Fruit fly (Drosophila melanogaster): ENCODE results near the gene CG7168.

The CG7168 gene

DNA sequence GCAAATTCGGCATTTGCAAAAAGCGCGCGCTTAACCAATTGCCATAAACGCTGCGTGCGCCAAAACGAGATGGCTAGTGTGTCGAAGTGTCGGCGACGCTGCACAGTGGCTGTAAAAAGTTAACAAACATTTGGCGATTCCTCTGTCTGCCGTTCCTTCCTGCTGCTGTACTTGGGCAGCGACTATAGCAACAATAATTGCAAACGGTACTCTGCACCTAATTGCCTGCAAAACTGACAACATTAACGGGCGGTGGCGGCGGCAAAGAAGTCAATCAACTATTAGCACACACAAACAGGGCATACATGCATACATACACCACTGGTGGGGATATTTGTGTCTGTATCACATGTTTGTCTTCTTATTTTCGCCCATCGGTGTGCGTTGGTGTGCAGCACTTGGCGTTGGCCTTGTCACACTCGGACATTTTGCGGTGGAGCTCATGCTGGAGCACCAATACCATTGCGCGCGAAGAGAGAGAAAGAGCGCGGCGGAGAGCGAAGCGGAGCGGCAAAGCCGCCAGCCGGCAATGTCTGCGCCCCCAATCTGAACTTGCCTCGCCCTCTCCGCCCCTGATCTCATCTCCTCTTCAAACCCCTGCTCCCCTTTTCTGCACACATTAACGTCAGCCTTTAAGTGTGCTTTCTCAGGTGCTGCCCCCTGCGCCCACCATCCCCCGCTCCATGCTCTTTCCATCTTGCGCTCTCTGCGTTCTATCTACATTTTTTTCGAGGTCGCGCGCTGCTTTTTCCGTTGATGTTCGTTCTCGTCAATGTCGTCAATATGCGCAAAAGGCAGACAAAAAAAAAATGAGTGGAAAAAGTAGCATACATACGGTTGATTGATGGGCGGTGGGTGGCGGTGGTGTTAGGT is 18.5 kb upstream of the CG7168 start (continued):
- TF ChIP-seq sv (GFP tag; optimal IDR thresholded peaks at IDR 0.05) = no peak
- no peak for TF ChIP-seq Mio (GFP tag; optimal IDR thresholded peaks at IDR 0.05)
- TF ChIP-seq dl (GFP tag; optimal IDR thresholded peaks at IDR 0.05; ENCODE audit: insufficient read depth in 1 of 2, partially characterized antibody in 2 of 2) = peak; percentile 94 to 97
- TF ChIP-seq tai (GFP tag; optimal IDR thresholded peaks at IDR 0.05) = no peak
- peak; percentile 91 for TF ChIP-seq psq (GFP tag; optimal IDR thresholded peaks at IDR 0.05)
- TF ChIP-seq fru (GFP tag; optimal IDR thresholded peaks at IDR 0.05) = peak; percentile 40
- TF ChIP-seq Sp1 (GFP tag; optimal IDR thresholded peaks at IDR 0.05) = no peak

DNA sequence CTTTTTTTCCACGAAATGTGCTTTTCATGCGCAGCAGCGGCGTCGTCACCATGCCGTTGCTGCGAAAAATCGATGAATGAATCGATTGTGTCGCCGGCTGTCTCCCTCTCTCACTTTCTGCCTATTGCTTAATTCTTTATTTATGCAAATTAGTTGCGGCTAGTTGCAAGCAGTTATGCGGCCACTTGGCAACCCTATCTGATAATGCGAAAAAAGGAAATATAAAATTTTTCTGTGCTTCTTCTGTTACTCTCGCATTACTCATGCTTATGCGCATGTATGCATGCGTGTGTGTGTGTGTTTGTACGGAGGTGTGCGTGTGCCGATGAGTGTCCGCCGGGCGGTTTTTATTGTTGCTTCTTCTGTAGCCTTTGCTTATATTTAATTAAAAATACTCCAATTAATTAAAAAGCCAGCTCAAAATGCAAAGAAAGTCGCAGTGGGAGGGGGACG is 17.9 kb upstream of the CG7168 start:
- TF ChIP-seq sage (GFP tag; optimal IDR thresholded peaks at IDR 0.05) = no peak
- TF ChIP-seq Abd-B (GFP tag; optimal IDR thresholded peaks at IDR 0.05) = no peak
- TF ChIP-seq lola (GFP tag; optimal IDR thresholded peaks at IDR 0.05) = no peak
- no peak for TF ChIP-seq Dfd (GFP tag; optimal IDR thresholded peaks at IDR 0.05)
- TF ChIP-seq ey (GFP tag; optimal IDR thresholded peaks at IDR 0.05) = peak; percentile 45
- TF ChIP-seq dl (GFP tag; optimal IDR thresholded peaks at IDR 0.05; ENCODE audit: insufficient read depth in 1 of 2, partially characterized antibody in 2 of 2) = no peak
- peak; percentile 9 for TF ChIP-seq brk (GFP tag; optimal IDR thresholded peaks at IDR 0.05)
- TF ChIP-seq dsf (GFP tag; optimal IDR thresholded peaks at IDR 0.05; ENCODE audit: borderline replicate concordance) = no peak
- TF ChIP-seq Hr83 (GFP tag; optimal IDR thresholded peaks at IDR 0.05; ENCODE audit: poor library complexity, severe bottlenecking) = no peak
- TF ChIP-seq Jra (GFP tag; optimal IDR thresholded peaks at IDR 0.05) = peak; percentile 59
- peak; percentile 30 for TF ChIP-seq Rel (GFP tag; optimal IDR thresholded peaks at IDR 0.05)
- TF ChIP-seq Rel (tag; optimal IDR thresholded peaks at IDR 0.05) = no peak
- no peak for TF ChIP-seq sv (GFP tag; optimal IDR thresholded peaks at IDR 0.05)
- TF ChIP-seq foxo (GFP tag; optimal IDR thresholded peaks at IDR 0.05) = peak in 1 of 2 experiments; percentile 51
- no peak for TF ChIP-seq woc (GFP tag; optimal IDR thresholded peaks at IDR 0.05)
- peak; percentile 19 for TF ChIP-seq br (GFP tag; optimal IDR thresholded peaks at IDR 0.05)
- TF ChIP-seq Dif (GFP tag; optimal IDR thresholded peaks at IDR 0.05; ENCODE audit: partially characterized antibody) = no peak
- no peak for TF ChIP-seq CG9705 (GFP tag; optimal IDR thresholded peaks at IDR 0.05)
- TF ChIP-seq jim (GFP tag; optimal IDR thresholded peaks at IDR 0.05) = no peak
- TF ChIP-seq OdsH (GFP tag; optimal IDR thresholded peaks at IDR 0.05) = no peak
- no peak for TF ChIP-seq Mio (GFP tag; optimal IDR thresholded peaks at IDR 0.05)
- peak; percentile 41 for TF ChIP-seq rgr (GFP tag; optimal IDR thresholded peaks at IDR 0.05)
- peak; percentile 7 for TF ChIP-seq fru (GFP tag; optimal IDR thresholded peaks at IDR 0.05)
- TF ChIP-seq h (GFP tag; optimal IDR thresholded peaks at IDR 0.05) = no peak
- peak; percentile 29 for TF ChIP-seq HLH106 (tag; optimal IDR thresholded peaks at IDR 0.05)
- TF ChIP-seq tai (GFP tag; optimal IDR thresholded peaks at IDR 0.05) = no peak
- TF ChIP-seq Vsx2 (GFP tag; optimal IDR thresholded peaks at IDR 0.05; ENCODE audit: partially characterized antibody) = no peak

DNA sequence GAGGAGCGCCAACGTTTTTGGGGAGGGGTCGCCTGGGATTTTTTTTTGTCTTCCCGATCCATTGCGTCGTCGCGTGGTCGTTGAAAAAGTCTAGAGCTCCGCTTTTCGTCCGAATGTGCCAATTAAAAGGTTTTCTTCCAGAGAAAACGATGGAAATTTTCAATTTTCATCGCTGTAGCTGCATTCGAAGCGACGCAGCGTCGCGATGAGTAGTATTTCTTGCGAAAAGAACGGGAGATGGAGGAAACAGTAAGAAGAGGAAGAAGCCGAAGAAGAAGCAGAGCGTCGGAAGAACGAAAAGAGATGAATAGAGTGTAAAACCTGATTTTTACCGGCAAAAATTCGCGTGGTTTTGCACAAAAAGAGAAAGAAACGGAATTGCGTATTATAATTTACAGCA is 17.1 kb upstream of the CG7168 start:
- TF ChIP-seq Dif (GFP tag; optimal IDR thresholded peaks at IDR 0.05; ENCODE audit: partially characterized antibody) = peak; percentile 27
- no peak for TF ChIP-seq Abd-B (GFP tag; optimal IDR thresholded peaks at IDR 0.05)
- TF ChIP-seq rgr (GFP tag; optimal IDR thresholded peaks at IDR 0.05) = no peak
- TF ChIP-seq psq (GFP tag; optimal IDR thresholded peaks at IDR 0.05) = peak; percentile 84
- no peak for TF ChIP-seq Mio (GFP tag; optimal IDR thresholded peaks at IDR 0.05)
- TF ChIP-seq N (GFP tag; optimal IDR thresholded peaks at IDR 0.05) = no peak
- no peak for TF ChIP-seq brk (GFP tag; optimal IDR thresholded peaks at IDR 0.05)
- TF ChIP-seq GATAd (GFP tag; optimal IDR thresholded peaks at IDR 0.05) = no peak
- TF ChIP-seq pan (optimal IDR thresholded peaks at IDR 0.05) = no peak

Measured in whole organism, wandering third instar larva.